Worm (Caenorhabditis elegans) whole organism, early embryonic: Measurements from ENCODE around the gene Y80D3A.8.

Experiments
- B0310.2 ChIP-seq: sonication (generic microtip); optimal IDR thresholded peaks from 2 replicates; lab custom pipeline; 2016; ENCODE audit warnings: mild to moderate bottlenecking, missing genetic modification characterization, missing compliant biosample characterization
- F13C5.2 ChIP-seq: sonication (generic microtip); optimal IDR thresholded peaks from 2 replicates; lab custom pipeline; 2017; ENCODE audit warnings: mild to moderate bottlenecking, missing genetic modification characterization, inconsistent platforms, missing compliant biosample characterization
- aly-1 ChIP-seq: sonication (generic microtip); optimal IDR thresholded peaks from 2 replicates; lab custom pipeline; 2016; ENCODE audit warnings: missing genetic modification characterization, missing compliant biosample characterization
- ama-1 ChIP-seq: fragments of 150-350 bp; optimal IDR thresholded peaks from 2 replicates; lab custom pipeline; 2014
- ceh-13 ChIP-seq: fragments of 200-800 bp; sonication (Bioruptor generic); optimal IDR thresholded peaks from 2 replicates; lab custom pipeline; 2018; ENCODE audit warnings: mild to moderate bottlenecking, missing genetic modification characterization, missing compliant biosample characterization
- ets-7 ChIP-seq: sonication (generic microtip); optimal IDR thresholded peaks from 2 replicates; lab custom pipeline; 2016; ENCODE audit warnings: missing genotype, missing genetic modification characterization, missing compliant biosample characterization
- flt-1 ChIP-seq: fragments of 200-800 bp; sonication (Bioruptor generic); IDR thresholded peaks from 2 replicates; pipeline ENCODE4 v1.3.6; 2022; ENCODE audit warnings: missing genetic modification characterization, missing compliant biosample characterization
- hnd-1 ChIP-seq: sonication (generic microtip); optimal IDR thresholded peaks from 2 replicates; lab custom pipeline; 2016; ENCODE audit warnings: missing genetic modification characterization, missing compliant biosample characterization
- pes-1 ChIP-seq: fragments of 200-800 bp; sonication (Bioruptor generic); IDR thresholded peaks from 2 replicates; pipeline ENCODE4 v1.3.6; 2022; ENCODE audit warnings: missing genetic modification reagents, missing genetic modification characterization, missing compliant biosample characterization
- scrt-1 ChIP-seq: fragments of 200-800 bp; sonication (Bioruptor generic); IDR thresholded peaks from 2 replicates; pipeline ENCODE4 v1.3.6; 2022; ENCODE audit warnings: missing genetic modification characterization, missing compliant biosample characterization
- sea-1 ChIP-seq: fragments of 200-800 bp; sonication (Bioruptor generic); conservative IDR thresholded peaks from 2 replicates; pipeline ENCODE4 v1.3.6; 2022; ENCODE audit warnings: missing genetic modification characterization, missing compliant biosample characterization
- tbx-11 ChIP-seq: fragments of 200-800 bp; sonication (Bioruptor generic); IDR thresholded peaks from 2 replicates; pipeline ENCODE4 v1.3.6; 2022; ENCODE audit warnings: missing genetic modification characterization, missing compliant biosample characterization
- tbx-37 ChIP-seq: fragments of 200-800 bp; sonication (Bioruptor generic); conservative IDR thresholded peaks from 2 replicates; pipeline ENCODE4 v1.3.6; 2022; ENCODE audit warnings: missing genetic modification reagents, missing genetic modification characterization, missing compliant biosample characterization

ce11 chrV:18960072-18960471 lies 19.6 kb downstream of the Y80D3A.8 start, which contains the start of gene ztf-20:
- no peak for TF ChIP-seq tbx-11 (GFP tag; lab: Robert Waterston, UW)
- no peak for TF ChIP-seq ama-1 (lab: Kevin White, UChicago)
- no peak for TF ChIP-seq pes-1 (GFP tag; lab: Robert Waterston, UW)
- no peak for TF ChIP-seq scrt-1 (GFP tag; lab: Robert Waterston, UW)
- TF ChIP-seq B0310.2 (tag; lab: Kevin White, UChicago) = no peak
- TF ChIP-seq ets-7 = no peak
- TF ChIP-seq flt-1 = no peak
- no peak for TF ChIP-seq F13C5.2 (tag; lab: Kevin White, UChicago)
- TF ChIP-seq aly-1 = no peak
- TF ChIP-seq tbx-37 (GFP tag; lab: Robert Waterston, UW) = no peak
- TF ChIP-seq sea-1 (GFP tag; lab: Robert Waterston, UW) = no peak
- no peak for TF ChIP-seq hnd-1 (tag; lab: Kevin White, UChicago)
- no peak for TF ChIP-seq ceh-13 (GFP tag; lab: Kevin White, UChicago)
